Worm (Caenorhabditis elegans): Measurements from ENCODE around the gene R12C12.5.
A peak's percentile ranks its signal among the peaks of the same experiment; 100 is the strongest.

R12C12.5 gene

ce11 chrII:6045048-6045447, at the start of gene R12C12.5:
R12C12.5 (minus strand) TSS chrII:6045148.
- TF ChIP-seq B0310.2 (tag; optimal IDR thresholded peaks at IDR 0.05) (no peak), ceh-36 (tag; optimal IDR thresholded peaks at IDR 0.05) (no peak), tra-4 (tag; optimal IDR thresholded peaks at IDR 0.05) (no peak), ceh-13 (GFP tag; optimal IDR thresholded peaks at IDR 0.05) (no peak), F13C5.2 (tag; optimal IDR thresholded peaks at IDR 0.05) (no peak), ama-1 (optimal IDR thresholded peaks at IDR 0.05) (no peak), aly-1 (tag; optimal IDR thresholded peaks at IDR 0.05) (no peak), scrt-1 (GFP tag; IDR thresholded peaks at IDR 0.05) (no peak), hmg-4 (GFP tag; optimal IDR thresholded peaks at IDR 0.05) (no peak), ets-7 (tag; optimal IDR thresholded peaks at IDR 0.05) (no peak), hnd-1 (tag; optimal IDR thresholded peaks at IDR 0.05) (no peak)

DNA sequence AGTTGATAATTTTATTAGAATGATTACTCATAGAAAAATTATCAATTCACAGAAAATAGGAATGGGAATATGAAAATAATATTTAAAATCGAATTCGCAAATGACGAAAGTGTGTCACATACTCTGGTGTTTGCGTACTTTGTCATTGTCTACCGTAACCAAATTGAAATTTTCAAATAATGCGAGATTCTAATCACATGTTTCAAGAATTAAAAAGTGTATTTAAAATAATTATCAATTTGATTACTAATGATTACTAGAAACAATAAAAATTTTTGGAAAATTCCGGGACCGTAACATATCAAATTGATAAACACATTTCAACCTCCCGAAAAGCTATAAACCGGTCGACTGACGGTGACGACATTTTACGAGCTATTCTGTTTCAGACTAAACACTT, 46.4 kb upstream of the R12C12.5 start, which contains the start of the genes fbf-2 and nspg-3:
fbf-2 (minus strand) TSS at position 101 of the 400 bp plus-strand sequence.
nspg-3 (plus strand) TSS at position 388 of the 400 bp plus-strand sequence.
- TF ChIP-seq tbx-11 (GFP tag; IDR thresholded peaks at IDR 0.05) (no peak), tbx-37 (GFP tag; conservative IDR thresholded peaks at IDR 0.05) (no peak), ets-7 (tag; optimal IDR thresholded peaks at IDR 0.05) (no peak), ceh-36 (tag; optimal IDR thresholded peaks at IDR 0.05) (no peak), hnd-1 (tag; optimal IDR thresholded peaks at IDR 0.05) (no peak), tra-4 (tag; optimal IDR thresholded peaks at IDR 0.05) (no peak), aly-1 (tag; optimal IDR thresholded peaks at IDR 0.05) (no peak), sea-1 (GFP tag; conservative IDR thresholded peaks at IDR 0.05) (no peak)

- TF ChIP-seq ceh-36 (tag; optimal IDR thresholded peaks at IDR 0.05) = no peak
- TF ChIP-seq sea-1 (GFP tag; conservative IDR thresholded peaks at IDR 0.05) = no peak
- TF ChIP-seq ets-7 (tag; optimal IDR thresholded peaks at IDR 0.05) = no peak
- TF ChIP-seq ceh-13 (GFP tag; optimal IDR thresholded peaks at IDR 0.05) = no peak
- no peak for TF ChIP-seq flt-1 (GFP tag; IDR thresholded peaks at IDR 0.05)
- no peak for TF ChIP-seq tbx-37 (GFP tag; conservative IDR thresholded peaks at IDR 0.05)
- no peak for TF ChIP-seq scrt-1 (GFP tag; IDR thresholded peaks at IDR 0.05)
- no peak for TF ChIP-seq tbx-11 (GFP tag; IDR thresholded peaks at IDR 0.05)
- TF ChIP-seq F13C5.2 (tag; optimal IDR thresholded peaks at IDR 0.05) = no peak
- no peak for TF ChIP-seq hmg-4 (GFP tag; optimal IDR thresholded peaks at IDR 0.05)
- TF ChIP-seq hnd-1 (tag; optimal IDR thresholded peaks at IDR 0.05) = no peak
- no peak for TF ChIP-seq B0310.2 (tag; optimal IDR thresholded peaks at IDR 0.05)
- TF ChIP-seq aly-1 (tag; optimal IDR thresholded peaks at IDR 0.05) = no peak
- no peak for TF ChIP-seq tra-4 (tag; optimal IDR thresholded peaks at IDR 0.05)
- TF ChIP-seq ama-1 (optimal IDR thresholded peaks at IDR 0.05) = no peak
- TF ChIP-seq hmbx-1 (tag; optimal IDR thresholded peaks at IDR 0.05) = no peak
- TF ChIP-seq pes-1 (GFP tag; IDR thresholded peaks at IDR 0.05) = no peak
Measured at ce11 chrII:6082620-6083019, 37.7 kb upstream of the R12C12.5 start, which contains the start of gene F21H12.3. F21H12.3 (plus strand) TSS chrII:6082920.

ce11 chrII:6080743-6081142, 35.8 kb upstream of the R12C12.5 start, which contains the start of gene fbf-1:
fbf-1 (minus strand) TSS chrII:6080843.
- no peak for TF ChIP-seq scrt-1 (GFP tag; IDR thresholded peaks at IDR 0.05)
- no peak for TF ChIP-seq ama-1 (optimal IDR thresholded peaks at IDR 0.05)
- TF ChIP-seq hmbx-1 (tag; optimal IDR thresholded peaks at IDR 0.05) = no peak
- no peak for TF ChIP-seq B0310.2 (tag; optimal IDR thresholded peaks at IDR 0.05)
- no peak for TF ChIP-seq tbx-37 (GFP tag; conservative IDR thresholded peaks at IDR 0.05)
- no peak for TF ChIP-seq aly-1 (tag; optimal IDR thresholded peaks at IDR 0.05)
- TF ChIP-seq hnd-1 (tag; optimal IDR thresholded peaks at IDR 0.05) = no peak
- TF ChIP-seq tra-4 (tag; optimal IDR thresholded peaks at IDR 0.05) = no peak
- TF ChIP-seq ceh-36 (tag; optimal IDR thresholded peaks at IDR 0.05) = no peak
- TF ChIP-seq ceh-13 (GFP tag; optimal IDR thresholded peaks at IDR 0.05) = no peak

ce11 chrII:6077604-6078003, 32.7 kb upstream of the R12C12.5 start, which contains the start of gene H12I13.6:
H12I13.6 (plus strand) TSS chrII:6077904.
- TF ChIP-seq ama-1 (optimal IDR thresholded peaks at IDR 0.05) = no peak
- no peak for TF ChIP-seq ceh-36 (tag; optimal IDR thresholded peaks at IDR 0.05)
- no peak for TF ChIP-seq ceh-13 (GFP tag; optimal IDR thresholded peaks at IDR 0.05)
- TF ChIP-seq scrt-1 (GFP tag; IDR thresholded peaks at IDR 0.05) = no peak

DNA sequence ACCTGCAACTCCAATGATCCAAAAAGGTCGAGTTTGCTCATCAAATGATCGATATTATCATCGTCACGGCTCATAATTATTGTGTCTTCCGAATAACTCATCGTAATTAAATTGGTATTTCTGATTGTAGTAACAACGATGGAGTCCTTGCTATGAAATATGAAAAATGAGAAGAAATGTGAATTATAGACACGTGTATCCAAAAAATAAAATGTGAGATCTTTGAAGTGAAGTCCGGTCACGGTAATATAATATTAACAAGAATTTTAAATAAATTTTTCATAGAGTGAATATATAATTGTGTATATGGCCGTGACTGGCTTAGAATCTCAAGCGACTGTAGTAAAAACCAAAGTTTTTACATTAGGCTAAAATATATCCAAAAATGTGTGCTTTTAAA, 22.1 kb upstream of the R12C12.5 start, which contains the start of gene H12I13.1:
H12I13.1 (minus strand) TSS at position 101 of the 400 bp plus-strand sequence.
- no peak for TF ChIP-seq B0310.2 (tag; optimal IDR thresholded peaks at IDR 0.05)
- no peak for TF ChIP-seq F13C5.2 (tag; optimal IDR thresholded peaks at IDR 0.05)
- no peak for TF ChIP-seq hmg-4 (GFP tag; optimal IDR thresholded peaks at IDR 0.05)
- no peak for TF ChIP-seq ets-7 (tag; optimal IDR thresholded peaks at IDR 0.05)
- no peak for TF ChIP-seq tbx-11 (GFP tag; IDR thresholded peaks at IDR 0.05)

DNA sequence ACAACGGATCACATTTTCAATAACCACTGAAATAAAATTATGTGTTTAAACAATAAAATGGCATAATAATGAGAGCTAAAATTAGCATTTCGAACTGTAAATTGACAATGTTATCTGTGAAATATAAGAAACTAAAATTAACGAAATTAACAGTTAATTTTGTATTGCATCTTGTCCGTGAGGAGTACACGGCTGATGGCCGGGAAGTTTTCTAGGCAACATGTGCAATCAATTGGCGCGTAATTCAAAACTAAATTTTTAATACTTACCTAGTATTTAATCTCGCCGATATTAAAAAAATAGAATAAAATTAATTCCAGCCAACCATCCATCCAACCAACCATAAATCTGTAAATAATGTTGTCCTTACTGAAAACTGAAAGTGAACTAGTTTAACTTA, 16.5 kb upstream of the R12C12.5 start:
- TF ChIP-seq pes-1 (GFP tag; IDR thresholded peaks at IDR 0.05) (no peak), tbx-37 (GFP tag; conservative IDR thresholded peaks at IDR 0.05) (peak; percentile 91)

ce11 chrII:6055927-6056326, 11.0 kb upstream of the R12C12.5 start, which contains the start of gene R12C12.7:
R12C12.7 (minus strand) TSS chrII:6055985.
- TF ChIP-seq ets-7 (tag; optimal IDR thresholded peaks at IDR 0.05) = no peak
- TF ChIP-seq tbx-11 (GFP tag; IDR thresholded peaks at IDR 0.05) = 0 out of 2 replicates have a peak, but pooled peaks have one; percentile 26
- TF ChIP-seq ceh-13 (GFP tag; optimal IDR thresholded peaks at IDR 0.05) = no peak
- no peak for TF ChIP-seq hmbx-1 (tag; optimal IDR thresholded peaks at IDR 0.05)
- peak; percentile 9 for TF ChIP-seq F13C5.2 (tag; optimal IDR thresholded peaks at IDR 0.05)

- no peak for TF ChIP-seq tra-4 (tag; optimal IDR thresholded peaks at IDR 0.05)
- no peak for TF ChIP-seq ceh-36 (tag; optimal IDR thresholded peaks at IDR 0.05)
- TF ChIP-seq pes-1 (GFP tag; IDR thresholded peaks at IDR 0.05) = no peak
- no peak for TF ChIP-seq ceh-13 (GFP tag; optimal IDR thresholded peaks at IDR 0.05)
- TF ChIP-seq tbx-37 (GFP tag; conservative IDR thresholded peaks at IDR 0.05) = no peak
- no peak for TF ChIP-seq tbx-11 (GFP tag; IDR thresholded peaks at IDR 0.05)
- no peak for TF ChIP-seq hmg-4 (GFP tag; optimal IDR thresholded peaks at IDR 0.05)
Measured at ce11 chrII:6050120-6050519, 5.2 kb upstream of the R12C12.5 start, which contains the start of gene gldc-1. gldc-1 (plus strand) TSS chrII:6050420.

Data from whole organism, early embryonic.